Worm (Caenorhabditis elegans): Measurements from ENCODE around the gene csp-1.
A peak's percentile ranks its signal among the peaks of the same experiment; 100 is the strongest.

The csp-1 gene

DNA sequence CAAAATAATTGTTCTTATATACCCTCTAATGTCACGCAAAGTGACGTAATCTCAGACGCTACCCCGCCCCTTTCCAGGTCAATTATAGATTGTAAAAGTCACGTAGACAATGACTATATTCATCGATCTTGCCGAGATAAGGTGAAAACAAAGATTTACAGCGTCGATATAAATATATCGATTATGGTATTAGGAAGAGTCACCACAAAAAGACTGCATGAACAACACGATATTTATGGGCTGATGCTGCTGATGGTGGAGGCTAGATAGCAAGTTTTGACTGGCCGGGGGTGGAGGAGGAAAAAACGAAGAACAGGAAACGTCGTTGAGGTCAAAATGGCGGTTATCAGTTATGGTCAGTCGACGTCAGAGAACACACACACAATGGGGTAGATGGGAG lies 37.6 kb downstream of the csp-1 start (continued):
- TF ChIP-seq hif-1 (tag; optimal IDR thresholded peaks at IDR 0.05) = peak; percentile 93 to 97
- TF ChIP-seq snpc-1.2 (GFP tag; IDR thresholded peaks at IDR 0.05) = no peak
- no peak for TF ChIP-seq unc-130 (GFP tag; optimal IDR thresholded peaks at IDR 0.05)
- TF ChIP-seq ceh-62 (tag; optimal IDR thresholded peaks at IDR 0.05) = no peak
- no peak for TF ChIP-seq nhr-25 (tag; optimal IDR thresholded peaks at IDR 0.05; ENCODE audit: borderline replicate concordance, insufficient read depth)
- peak; percentile 87 for TF ChIP-seq hlh-11 (tag; optimal IDR thresholded peaks at IDR 0.05)
- TF ChIP-seq lin-39 (tag; optimal IDR thresholded peaks at IDR 0.05) = no peak
- no peak for TF ChIP-seq unc-39 (tag; optimal IDR thresholded peaks at IDR 0.05)
- peak; percentile 16 for TF ChIP-seq lin-13 (GFP tag; optimal IDR thresholded peaks at IDR 0.05)
- no peak for TF ChIP-seq arid-1 (GFP tag; conservative IDR thresholded peaks at IDR 0.05)
- TF ChIP-seq nhr-6 (tag; optimal IDR thresholded peaks at IDR 0.05) = peak; percentile 11
- TF ChIP-seq skn-1 (tag; optimal IDR thresholded peaks at IDR 0.05) = no peak
- no peak for TF ChIP-seq Y105C5A.15 (GFP tag; IDR thresholded peaks at IDR 0.05)
- TF ChIP-seq ceh-28 (tag; optimal IDR thresholded peaks at IDR 0.05) = peak; percentile 55
- TF ChIP-seq ztf-7 (tag; optimal IDR thresholded peaks at IDR 0.05) = peak; percentile 13
- TF ChIP-seq nhr-77 (tag; optimal IDR thresholded peaks at IDR 0.05) = peak; percentile 82
- peak; percentile 54 for TF ChIP-seq mep-1 (tag; optimal IDR thresholded peaks at IDR 0.05)

DNA sequence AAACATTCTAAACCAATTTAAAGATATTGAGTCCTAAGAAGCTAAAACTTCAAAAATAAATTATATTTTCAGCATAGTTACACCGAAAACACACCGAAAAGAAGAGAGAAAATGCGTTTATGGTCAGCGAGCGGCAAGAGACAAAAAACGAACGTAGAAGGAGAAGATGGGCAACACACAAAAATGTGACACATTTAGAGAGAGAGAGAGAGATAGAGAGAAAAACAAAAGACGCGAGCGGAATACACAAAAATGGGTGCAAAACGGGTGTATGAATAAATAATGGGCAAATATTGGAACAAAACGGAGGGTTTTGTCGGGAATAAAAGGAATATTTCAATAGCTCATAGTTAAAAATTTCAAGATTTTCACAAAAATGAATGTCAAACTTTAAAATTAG lies 39.2 kb downstream of the csp-1 start:
- TF ChIP-seq mdl-1 (tag; optimal IDR thresholded peaks at IDR 0.05) (peak in 1 of 2 experiments; percentile 80), lin-1 (GFP tag; IDR thresholded peaks at IDR 0.05) (no peak), Y75B8A.6 (GFP tag; IDR thresholded peaks at IDR 0.05) (no peak), nhr-6 (tag; optimal IDR thresholded peaks at IDR 0.05) (peak; percentile 11), nhr-77 (tag; optimal IDR thresholded peaks at IDR 0.05) (peak; percentile 60), ceh-82 (tag; optimal IDR thresholded peaks at IDR 0.05) (no peak), zag-1 (tag; optimal IDR thresholded peaks at IDR 0.05) (no peak), daf-16 (GFP tag; optimal IDR thresholded peaks at IDR 0.05) (no peak), daf-16 (tag; optimal IDR thresholded peaks at IDR 0.05) (peak; percentile 26), egl-27 (tag; optimal IDR thresholded peaks at IDR 0.05) (no peak), lsy-2 (tag; optimal IDR thresholded peaks at IDR 0.05) (peak in 1 of 2 experiments; percentile 58), dpl-1 (GFP tag; optimal IDR thresholded peaks at IDR 0.05) (no peak), mep-1 (tag; optimal IDR thresholded peaks at IDR 0.05) (peak; percentile 18), tra-1 (GFP tag; IDR thresholded peaks at IDR 0.05) (0 out of 2 replicates have a peak, but pooled peaks have one; percentile 17), aha-1 (tag) (peak; percentile 53), nhr-28 (tag; optimal IDR thresholded peaks at IDR 0.05) (peak; percentile 53), mes-2 (tag; optimal IDR thresholded peaks at IDR 0.05; ENCODE audit: poor library complexity, severe bottlenecking) (peak; percentile 36), dmd-6 (GFP tag; IDR thresholded peaks at IDR 0.05) (peak; percentile 41), hlh-11 (tag; optimal IDR thresholded peaks at IDR 0.05) (peak; percentile 58), Y105C5A.15 (GFP tag; IDR thresholded peaks at IDR 0.05) (no peak), nhr-48 (tag; optimal IDR thresholded peaks at IDR 0.05) (peak; percentile 90), nhr-111 (GFP tag; optimal IDR thresholded peaks at IDR 0.05) (no peak), duxl-1 (tag; optimal IDR thresholded peaks at IDR 0.05; ENCODE audit: poor library complexity) (no peak), daf-12 (tag; optimal IDR thresholded peaks at IDR 0.05) (no peak), dve-1 (tag; optimal IDR thresholded peaks at IDR 0.05; ENCODE audit: insufficient read depth) (peak; percentile 35), hlh-30 (tag; optimal IDR thresholded peaks at IDR 0.05; ENCODE audit: insufficient read depth) (peak; percentile 79), hif-1 (tag; optimal IDR thresholded peaks at IDR 0.05) (peak in 1 of 2 experiments; percentile 48)

DNA sequence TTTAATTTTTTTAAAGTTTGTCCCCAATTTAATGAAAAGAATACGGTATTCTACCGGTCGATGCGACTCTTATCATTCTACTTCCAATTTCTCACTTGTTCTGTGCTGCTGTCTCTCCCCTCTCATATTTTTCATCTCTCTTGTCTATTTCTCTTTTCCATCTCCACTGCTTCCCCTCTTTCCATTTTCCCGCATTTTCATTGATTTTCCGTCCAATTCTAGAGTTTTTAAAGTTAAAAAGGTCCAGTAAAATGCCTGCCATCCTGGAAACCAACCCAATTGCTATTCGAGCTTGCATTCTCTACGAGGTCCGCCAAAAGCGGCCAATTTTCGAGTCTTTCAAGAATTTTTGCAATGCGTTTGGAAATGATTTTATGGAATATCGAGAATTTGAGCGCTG lies 40.3 kb downstream of the csp-1 start, which contains the start of gene fbxa-167:
fbxa-167 (plus strand) TSS at position 179 of the 400 bp plus-strand sequence.
- TF ChIP-seq aha-1 (tag) (peak; percentile 16), unc-62 (GFP tag; optimal IDR thresholded peaks at IDR 0.05 in 1 of 2) (peak in 1 of 2 experiments; percentile 32), unc-62 (tag; optimal IDR thresholded peaks at IDR 0.05) (no peak), lsy-2 (tag; optimal IDR thresholded peaks at IDR 0.05) (peak in 1 of 2 experiments; percentile 15), egl-43 (GFP tag; IDR thresholded peaks at IDR 0.05) (no peak)

Data from whole organism, L4 larva.